Worm (Caenorhabditis elegans): ENCODE data around the gene C55C3.6.

ce11 chrIV:5655966-5656389 lies 27.0 kb upstream of the C55C3.6 start:
- TF ChIP-seq nhr-12 (tag; optimal IDR thresholded peaks at IDR 0.05) (no peak), irx-1 (tag; optimal IDR thresholded peaks at IDR 0.05) (peak; percentile 26), lsy-2 (tag; optimal IDR thresholded peaks at IDR 0.05) (peak; percentile 44 to 53), nhr-28 (tag; optimal IDR thresholded peaks at IDR 0.05) (peak; percentile 31), sptf-1 (tag; optimal IDR thresholded peaks at IDR 0.05) (no peak), unc-86 (tag; optimal IDR thresholded peaks at IDR 0.05) (no peak), snpc-4 (tag; optimal IDR thresholded peaks at IDR 0.05) (no peak), ces-1 (GFP tag; optimal IDR thresholded peaks at IDR 0.05) (no peak), nhr-11 (tag; optimal IDR thresholded peaks at IDR 0.05) (no peak), alr-1 (tag; optimal IDR thresholded peaks at IDR 0.05; ENCODE audit: borderline replicate concordance) (no peak)
